Fruit fly (Drosophila melanogaster) whole organism, embryonic: ENCODE results near the gene kek6.

ENCODE experiments used
- CG10366 ChIP-seq: fragments of 200-800 bp; sonication (Bioruptor generic); IDR thresholded peaks from 2 replicates; pipeline ENCODE4 v1.3.6; 2022; ENCODE audit warnings: missing biosample characterization, missing genetic modification characterization
- CG10431 ChIP-seq: fragments of 200-800 bp; sonication (Bioruptor generic); optimal IDR thresholded peaks from 3 replicates; lab custom pipeline; 2018; ENCODE audit warnings: missing biosample characterization, mild to moderate bottlenecking, missing genetic modification characterization
- CG11456 ChIP-seq: fragments of 200-800 bp; sonication (Bioruptor generic); IDR thresholded peaks from 3 replicates; pipeline ENCODE4 v1.3.6; 2022; ENCODE audit warnings: missing biosample characterization, missing genetic modification characterization
- CG12155 ChIP-seq: fragments of 200-800 bp; sonication (Bioruptor generic); optimal IDR thresholded peaks from 3 replicates; lab custom pipeline; 2016; ENCODE audit warnings: missing biosample characterization, missing genetic modification characterization
- CG12219 ChIP-seq: fragments of 200-800 bp; sonication (Bioruptor generic); optimal IDR thresholded peaks from 3 replicates; lab custom pipeline; 2018; ENCODE audit warnings: missing biosample characterization, mild to moderate bottlenecking, missing genetic modification characterization
- CG12391 ChIP-seq: fragments of 200-800 bp; sonication (Bioruptor generic); optimal IDR thresholded peaks from 3 replicates; lab custom pipeline; 2018; ENCODE audit warnings: missing biosample characterization, mild to moderate bottlenecking, missing genetic modification characterization, moderate library complexity
- CG13123 ChIP-seq: fragments of 200-800 bp; sonication (Bioruptor generic); optimal IDR thresholded peaks from 2 replicates; lab custom pipeline; 2016; ENCODE audit warnings: missing biosample characterization, missing genetic modification characterization
- CG14014 ChIP-seq: fragments of 200-800 bp; sonication (Bioruptor generic); IDR thresholded peaks from 2 replicates; pipeline ENCODE4 v1.3.6; 2022; ENCODE audit warnings: missing biosample characterization, missing genetic modification characterization
- CG17568 ChIP-seq: fragments of 200-800 bp; sonication (Bioruptor generic); optimal IDR thresholded peaks from 2 replicates; lab custom pipeline; 2018; ENCODE audit warnings: missing biosample characterization, mild to moderate bottlenecking, missing genetic modification characterization, moderate library complexity
- CG1792 ChIP-seq: fragments of 200-800 bp; sonication (Bioruptor generic); optimal IDR thresholded peaks from 2 replicates; lab custom pipeline; 2016; ENCODE audit warnings: missing biosample characterization, missing genetic modification characterization
- CG2120 ChIP-seq: fragments of 200-800 bp; sonication (Bioruptor generic); optimal IDR thresholded peaks from 3 replicates; lab custom pipeline; 2016; ENCODE audit warnings: missing biosample characterization, missing genetic modification characterization
- CG3847 ChIP-seq: fragments of 200-800 bp; sonication (Bioruptor generic); IDR thresholded peaks from 2 replicates; pipeline ENCODE4 v1.3.6; 2022; ENCODE audit warnings: missing biosample characterization, missing genetic modification characterization
- CG7745 ChIP-seq: fragments of 200-800 bp; sonication (Bioruptor generic); optimal IDR thresholded peaks from 2 replicates; lab custom pipeline; 2018; ENCODE audit warnings: missing biosample characterization, mild to moderate bottlenecking, missing genetic modification characterization, moderate library complexity
- CG7839 ChIP-seq: fragments of 200-800 bp; sonication (Bioruptor generic); optimal IDR thresholded peaks from 3 replicates; lab custom pipeline; 2018; ENCODE audit warnings: missing biosample characterization, mild to moderate bottlenecking, missing genetic modification characterization, moderate library complexity
- CG9932 ChIP-seq: fragments of 200-800 bp; sonication (Bioruptor generic); IDR thresholded peaks from 2 replicates; pipeline ENCODE4 v1.3.6; 2022; ENCODE audit warnings: missing biosample characterization, missing genetic modification characterization
- Dref ChIP-seq: fragments of 200-800 bp; sonication (Bioruptor generic); IDR thresholded peaks from 2 replicates; pipeline ENCODE4 v1.3.6; 2022; ENCODE audit warnings: missing biosample characterization, missing genetic modification characterization
- Fer1 ChIP-seq: fragments of 200-800 bp; sonication (Bioruptor generic); optimal IDR thresholded peaks from 2 replicates; lab custom pipeline; 2017; ENCODE audit warnings: missing biosample characterization, mild to moderate bottlenecking, missing genetic modification characterization
- H2.0 ChIP-seq: fragments of 200-800 bp; sonication (Bioruptor generic); IDR thresholded peaks from 2 replicates; pipeline ENCODE4 v1.3.6; 2022; ENCODE audit warnings: missing biosample characterization, missing genetic modification characterization
- HmgD ChIP-seq: fragments of 200-800 bp; sonication (Bioruptor generic); optimal IDR thresholded peaks from 3 replicates; lab custom pipeline; 2016; ENCODE audit warnings: missing biosample characterization, missing genetic modification characterization
- Hmr ChIP-seq: fragments of 200-800 bp; sonication (Bioruptor generic); optimal IDR thresholded peaks from 3 replicates; lab custom pipeline; 2017; ENCODE audit warnings: mild to moderate bottlenecking, missing biosample characterization, missing genetic modification reagents, missing genetic modification characterization
- Hr51 ChIP-seq, 2 experiments: fragments of 200-800 bp; sonication (Bioruptor generic); optimal IDR thresholded peaks; 2 replicates in 1 of 2; 3 replicates in 1 of 2; lab custom pipeline; 2016 to 2018; ENCODE audit warnings: missing biosample characterization in 2 of 2, missing genetic modification characterization in 2 of 2, mild to moderate bottlenecking in 1 of 2, moderate library complexity in 1 of 2
- Hsf ChIP-seq: fragments of 200-800 bp; sonication (Bioruptor generic); optimal IDR thresholded peaks from 3 replicates; lab custom pipeline; 2016; ENCODE audit warnings: missing biosample characterization, missing genetic modification characterization
- Max ChIP-seq: fragments of 200-800 bp; sonication (Bioruptor generic); optimal IDR thresholded peaks from 2 replicates; lab custom pipeline; 2016; ENCODE audit warnings: missing biosample characterization, mild to moderate bottlenecking, missing genetic modification characterization
- Meics ChIP-seq: fragments of 200-800 bp; sonication (Bioruptor generic); optimal IDR thresholded peaks from 2 replicates; lab custom pipeline; 2017; ENCODE audit warnings: missing biosample characterization, mild to moderate bottlenecking, missing genetic modification characterization
- Nf-YC ChIP-seq: fragments of 200-800 bp; optimal IDR thresholded peaks from 3 replicates; lab custom pipeline; 2019; ENCODE audit warnings: missing biosample characterization, mild to moderate bottlenecking, missing genetic modification characterization, moderate library complexity
- Oaz ChIP-seq: fragments of 200-800 bp; sonication (Bioruptor generic); IDR thresholded peaks from 2 replicates; pipeline ENCODE4 v1.3.6; 2022; ENCODE audit warnings: missing biosample characterization, missing genetic modification characterization
- Rfx ChIP-seq: fragments of 200-800 bp; sonication (Bioruptor generic); IDR thresholded peaks from 2 replicates; pipeline ENCODE4 v1.3.6; 2022; ENCODE audit warnings: missing biosample characterization, missing genetic modification characterization
- Sin3A ChIP-seq: fragments of >200 bp; optimal IDR thresholded peaks from 2 replicates; lab custom pipeline; 2018
- Stat92E ChIP-seq, 3 experiments: fragments of >200 bp in 2 of 3; fragments of 200-800 bp in 1 of 3; sonication (Bioruptor generic) in 1 of 3; optimal IDR thresholded peaks; 2 replicates each; lab custom pipeline; 2017 to 2019; ENCODE audit warnings: missing biosample characterization in 3 of 3, missing genetic modification characterization in 3 of 3, mild to moderate bottlenecking in 1 of 3, moderate library complexity in 1 of 3
- Xbp1 ChIP-seq: fragments of 200-800 bp; sonication (Bioruptor generic); optimal IDR thresholded peaks from 3 replicates; lab custom pipeline; 2016; ENCODE audit warnings: missing biosample characterization, mild to moderate bottlenecking, missing genetic modification characterization
- aop ChIP-seq: fragments of 200-800 bp; sonication (Bioruptor generic); IDR thresholded peaks from 2 replicates; pipeline ENCODE4 v1.3.6; 2022; ENCODE audit warnings: missing biosample characterization, missing genetic modification characterization
- bsh ChIP-seq, 2 experiments: fragments of 200-800 bp; sonication (Bioruptor generic); optimal IDR thresholded peaks; 2 replicates each; lab custom pipeline; 2017 to 2018; ENCODE audit warnings: mild to moderate bottlenecking in 2 of 2, missing biosample characterization in 2 of 2, missing genetic modification characterization in 2 of 2, moderate library complexity in 1 of 2
- ci ChIP-seq: fragments of 200-800 bp; sonication (Bioruptor generic); IDR thresholded peaks from 3 replicates; pipeline ENCODE4 v1.3.6; 2022; ENCODE audit warnings: missing biosample characterization, missing genetic modification characterization
- danr ChIP-seq: fragments of 200-800 bp; sonication (Bioruptor generic); IDR thresholded peaks from 2 replicates; pipeline ENCODE4 v1.3.6; 2022; ENCODE audit warnings: missing biosample characterization, missing genetic modification characterization
- esg ChIP-seq: fragments of 200-800 bp; sonication (Bioruptor generic); conservative IDR thresholded peaks from 2 replicates; pipeline ENCODE4 v1.3.6; 2022; ENCODE audit warnings: missing biosample characterization, missing genetic modification characterization
- fd3F ChIP-seq: fragments of 200-800 bp; sonication (Bioruptor generic); optimal IDR thresholded peaks from 2 replicates; lab custom pipeline; 2018; ENCODE audit warnings: missing biosample characterization, mild to moderate bottlenecking, missing genetic modification characterization, moderate library complexity
- gem ChIP-seq: fragments of 200-800 bp; sonication (Bioruptor generic); optimal IDR thresholded peaks from 2 replicates; lab custom pipeline; 2019; ENCODE audit warnings: missing biosample characterization, mild to moderate bottlenecking, missing genetic modification characterization, moderate library complexity
- grau ChIP-seq: fragments of 200-800 bp; optimal IDR thresholded peaks from 3 replicates; lab custom pipeline; 2019; ENCODE audit warnings: missing biosample characterization, mild to moderate bottlenecking, missing genetic modification characterization, moderate library complexity
- hth ChIP-seq: fragments of >200 bp; optimal IDR thresholded peaks from 2 replicates; lab custom pipeline; 2017; ENCODE audit warnings: inconsistent platforms
- kay ChIP-seq: fragments of 200-800 bp; sonication (Bioruptor generic); optimal IDR thresholded peaks from 2 replicates; lab custom pipeline; 2016; ENCODE audit warnings: missing biosample characterization, missing genetic modification characterization
- lmd ChIP-seq: fragments of 200-800 bp; sonication (Bioruptor generic); IDR thresholded peaks from 2 replicates; pipeline ENCODE4 v1.3.6; 2022; ENCODE audit warnings: missing biosample characterization, missing genetic modification characterization
- nmo ChIP-seq: fragments of 200-800 bp; sonication (Bioruptor generic); optimal IDR thresholded peaks from 2 replicates; lab custom pipeline; 2018; ENCODE audit warnings: missing biosample characterization, mild to moderate bottlenecking, missing genetic modification characterization, moderate library complexity
- pho ChIP-seq: fragments of 200-800 bp; sonication (Bioruptor generic); optimal IDR thresholded peaks from 2 replicates; lab custom pipeline; 2016; ENCODE audit warnings: missing biosample characterization, missing genetic modification characterization
- prd ChIP-seq, 3 experiments: fragments of >200 bp in 2 of 3; fragments of 200-800 bp in 1 of 3; sonication (Bioruptor generic) in 1 of 3; optimal IDR thresholded peaks in 2 of 3; IDR thresholded peaks in 1 of 3; 2 replicates in 2 of 3; 3 replicates in 1 of 3; pipeline versions ENCODE4 v1.3.6 to Lab custom; 2017 to 2022; ENCODE audit warnings: missing biosample characterization in 1 of 3, missing genetic modification characterization in 1 of 3
- pros ChIP-seq: fragments of 200-800 bp; sonication (Bioruptor generic); optimal IDR thresholded peaks from 3 replicates; lab custom pipeline; 2019; ENCODE audit warnings: missing biosample characterization, mild to moderate bottlenecking, missing genetic modification characterization, moderate library complexity
- slbo ChIP-seq: fragments of 200-800 bp; sonication (Bioruptor generic); IDR thresholded peaks from 2 replicates; pipeline ENCODE4 v1.3.6; 2022; ENCODE audit warnings: missing biosample characterization, missing genetic modification characterization
- so ChIP-seq: fragments of 200-800 bp; sonication (Bioruptor generic); IDR thresholded peaks from 3 replicates; pipeline ENCODE4 v1.3.6; 2022; ENCODE audit warnings: missing biosample characterization, missing genetic modification characterization
- sob ChIP-seq: fragments of 200-800 bp; sonication (Bioruptor generic); IDR thresholded peaks from 2 replicates; pipeline ENCODE4 v1.3.6; 2022; ENCODE audit warnings: missing biosample characterization, missing genetic modification characterization
- sug ChIP-seq: fragments of 200-800 bp; optimal IDR thresholded peaks from 2 replicates; lab custom pipeline; 2019; ENCODE audit warnings: missing biosample characterization, mild to moderate bottlenecking, missing genetic modification characterization, moderate library complexity
- zfh1 ChIP-seq: fragments of 200-800 bp; sonication (Bioruptor generic); IDR thresholded peaks from 3 replicates; pipeline ENCODE4 v1.3.6; 2022; ENCODE audit warnings: missing biosample characterization, missing genetic modification characterization

kek6 gene

dm6 chr3R:31630376-31630775 is 8.4 kb downstream of the kek6 start (continued):
- TF ChIP-seq CG11456 (GFP tag; lab: Robert Waterston, UW) (no peak), so (GFP tag; lab: Robert Waterston, UW) (0 out of 3 replicates have a peak, but pooled peaks have one; percentile 24), Hr51 (GFP tag; optimal IDR thresholded peaks at IDR 0.05; lab: Kevin White, UChicago) (peak in 1 of 2 experiments; percentile 24), zfh1 (GFP tag; lab: Robert Waterston, UW) (0 out of 3 replicates have a peak, but pooled peaks have one; percentile 20), Nf-YC (tag; lab: Kevin White, UChicago) (no peak), prd (optimal IDR thresholded peaks at IDR 0.05; lab: Kevin White, UChicago) (no peak), prd (GFP tag; IDR thresholded peaks at IDR 0.05; lab: Robert Waterston, UW) (0 out of 3 replicates have a peak, but pooled peaks have one; percentile 30), Xbp1 (GFP tag; lab: Kevin White, UChicago) (peak; percentile 27), CG12155 (GFP tag; lab: Kevin White, UChicago) (peak; percentile 2), CG10431 (no peak), Sin3A (lab: Kevin White, UChicago) (no peak), Hmr (GFP tag; lab: Kevin White, UChicago) (peak; percentile 60), hth (no peak), Max (no peak), CG9932 (peak; percentile 53; the same call in 1 of the 2 replicates), Rfx (peak; percentile 63), CG7745 (tag; lab: Kevin White, UChicago) (no peak), CG12391 (no peak), esg (GFP tag; lab: Robert Waterston, UW) (0 out of 2 replicates have a peak, but pooled peaks have one; percentile 12), Meics (GFP tag; lab: Kevin White, UChicago) (peak; percentile 25), CG10366 (GFP tag; lab: Robert Waterston, UW) (peak; percentile 30; the same call in 1 of the 2 replicates), Hsf (peak; percentile 3), Stat92E (GFP tag; optimal IDR thresholded peaks at IDR 0.05; lab: Kevin White, UChicago) (no peak), fd3F (GFP tag; lab: Kevin White, UChicago) (no peak), CG2120 (peak; percentile 69), gem (tag; lab: Kevin White, UChicago) (peak; percentile 17), CG17568 (GFP tag; lab: Kevin White, UChicago) (no peak), HmgD (GFP tag; lab: Kevin White, UChicago) (no peak), bsh (GFP tag; optimal IDR thresholded peaks at IDR 0.05; lab: Kevin White, UChicago) (no peak), danr (no peak), Dref (no peak), H2.0 (GFP tag; lab: Robert Waterston, UW) (0 out of 2 replicates have a peak, but pooled peaks have one; percentile 25), CG3847 (GFP tag; lab: Robert Waterston, UW) (peak; percentile 42; the same call in 1 of the 2 replicates), aop (GFP tag; lab: Robert Waterston, UW) (no peak), nmo (GFP tag; lab: Kevin White, UChicago) (no peak), Oaz (GFP tag; lab: Robert Waterston, UW) (peak; percentile 33; the same call in 1 of the 2 replicates), CG1792 (no peak), grau (peak; percentile 4), pros (GFP tag; lab: Kevin White, UChicago) (no peak), CG14014 (GFP tag; lab: Robert Waterston, UW) (peak; percentile 45; the same call in 1 of the 2 replicates), kay (GFP tag; lab: Kevin White, UChicago) (no peak), CG13123 (no peak), ci (GFP tag; lab: Robert Waterston, UW) (peak; percentile 33; the same call in 1 of the 3 replicates), pho (GFP tag; lab: Kevin White, UChicago) (peak; percentile 29), Fer1 (GFP tag; lab: Kevin White, UChicago) (peak; percentile 37), slbo (GFP tag; lab: Robert Waterston, UW) (peak; percentile 68), CG7839 (tag; lab: Kevin White, UChicago) (peak; percentile 28), lmd (GFP tag; lab: Robert Waterston, UW) (peak; percentile 50), sug (tag; lab: Kevin White, UChicago) (no peak), sob (GFP tag; lab: Robert Waterston, UW) (peak; percentile 48; the same call in 1 of the 2 replicates), CG12219 (GFP tag; lab: Kevin White, UChicago) (no peak)
